Fruit fly (Drosophila melanogaster) whole organism, adult: Measurements from ENCODE around the gene vsg.

Experiments used
- CG11617 ChIP-seq: fragments of 200-800 bp; sonication (Bioruptor generic); optimal IDR thresholded peaks from 2 replicates; lab custom pipeline; 2017; ENCODE audit warnings: mild to moderate bottlenecking, missing biosample characterization, missing genetic modification reagents, missing genetic modification characterization
- CG12768 ChIP-seq: fragments of 200-800 bp; sonication (Bioruptor generic); optimal IDR thresholded peaks from 2 replicates; lab custom pipeline; 2017; ENCODE audit warnings: missing biosample characterization, missing genetic modification characterization, mild to moderate bottlenecking, moderate library complexity, missing genetic modification reagents
- CG1620 ChIP-seq: fragments of 200-800 bp; sonication (Bioruptor generic); optimal IDR thresholded peaks from 2 replicates; lab custom pipeline; 2016; ENCODE audit warnings: missing biosample characterization, missing genetic modification characterization
- CG33017 ChIP-seq: fragments of 200-800 bp; sonication (Bioruptor generic); optimal IDR thresholded peaks from 2 replicates; lab custom pipeline; 2018; ENCODE audit warnings: missing biosample characterization, mild to moderate bottlenecking, missing genetic modification characterization, moderate library complexity
- CG5204 ChIP-seq: fragments of 200-800 bp; sonication (Bioruptor generic); optimal IDR thresholded peaks from 2 replicates; lab custom pipeline; 2016; ENCODE audit warnings: missing biosample characterization, missing genetic modification characterization
- CG7045 ChIP-seq: fragments of 200-800 bp; sonication (Bioruptor generic); optimal IDR thresholded peaks from 2 replicates; lab custom pipeline; 2017; ENCODE audit warnings: missing biosample characterization, mild to moderate bottlenecking, missing genetic modification characterization
- CG7101 ChIP-seq: fragments of 200-800 bp; sonication (Bioruptor generic); optimal IDR thresholded peaks from 2 replicates; lab custom pipeline; 2018; ENCODE audit warnings: missing biosample characterization, mild to moderate bottlenecking, missing genetic modification characterization, moderate library complexity
- Clk ChIP-seq: fragments of 200-800 bp; sonication (Bioruptor generic); optimal IDR thresholded peaks from 2 replicates; lab custom pipeline; 2017; ENCODE audit warnings: missing biosample characterization, missing genetic modification characterization
- Crg-1 ChIP-seq: fragments of 200-800 bp; sonication (Bioruptor generic); optimal IDR thresholded peaks from 2 replicates; lab custom pipeline; 2016; ENCODE audit warnings: missing biosample characterization, missing genetic modification characterization
- Mnt ChIP-seq: fragments of 200-800 bp; sonication (Bioruptor generic); optimal IDR thresholded peaks from 2 replicates; lab custom pipeline; 2016; ENCODE audit warnings: missing biosample characterization, mild to moderate bottlenecking, missing genetic modification characterization
- bab1 ChIP-seq: fragments of 200-800 bp; sonication (Bioruptor generic); optimal IDR thresholded peaks from 3 replicates; lab custom pipeline; 2019; ENCODE audit warnings: missing biosample characterization, mild to moderate bottlenecking, missing genetic modification characterization, moderate library complexity
- cnc ChIP-seq, 2 experiments: fragments of >200 bp; optimal IDR thresholded peaks; 2 replicates each; lab custom pipeline; 2017
- kay ChIP-seq: fragments of 200-800 bp; sonication (Bioruptor generic); peaks from one replicate; lab custom pipeline; 2016; ENCODE audit warnings: missing biosample characterization, missing genetic modification characterization, borderline replicate concordance
- ovo ChIP-seq: fragments of 200-800 bp; sonication (Bioruptor generic); optimal IDR thresholded peaks from 2 replicates; lab custom pipeline; 2016; ENCODE audit warnings: missing biosample characterization, missing genetic modification characterization
- pad ChIP-seq: fragments of 200-800 bp; sonication (Bioruptor generic); optimal IDR thresholded peaks from 3 replicates; lab custom pipeline; 2017; ENCODE audit warnings: missing biosample characterization, missing genetic modification characterization, mild to moderate bottlenecking, moderate library complexity, missing genetic modification reagents
- tj ChIP-seq: fragments of 200-800 bp; sonication (Bioruptor generic); optimal IDR thresholded peaks from 3 replicates; lab custom pipeline; 2017; ENCODE audit warnings: missing biosample characterization, mild to moderate bottlenecking, missing genetic modification characterization, moderate library complexity
- toe ChIP-seq: fragments of 200-800 bp; sonication (Bioruptor generic); optimal IDR thresholded peaks from 2 replicates; lab custom pipeline; 2016; ENCODE audit warnings: missing biosample characterization, missing genetic modification characterization

The vsg gene

dm6 chr3L:9764915-9765709, 51.0 kb downstream of the vsg start:
- TF ChIP-seq ovo (GFP tag; lab: Kevin White, UChicago) = no peak
- no peak for TF ChIP-seq pad (GFP tag; lab: Kevin White, UChicago)
- TF ChIP-seq CG7101 = no peak
- TF ChIP-seq tj (GFP tag; lab: Kevin White, UChicago) = no peak
- no peak for TF ChIP-seq CG5204

dm6 chr3L:9765710-9766005, 51.5 kb downstream of the vsg start:
- TF ChIP-seq cnc (optimal IDR thresholded peaks at IDR 0.05; lab: Kevin White, UChicago) (no peak), tj (GFP tag; lab: Kevin White, UChicago) (no peak)

- TF ChIP-seq tj (GFP tag; lab: Kevin White, UChicago) (no peak), CG33017 (tag; lab: Kevin White, UChicago) (no peak), kay (GFP tag; lab: Kevin White, UChicago) (no peak), CG7101 (no peak), cnc (optimal IDR thresholded peaks at IDR 0.05; lab: Kevin White, UChicago) (no peak), toe (no peak), Clk (GFP tag; lab: Kevin White, UChicago) (no peak), CG11617 (GFP tag; lab: Kevin White, UChicago) (no peak), ovo (GFP tag; lab: Kevin White, UChicago) (no peak), Crg-1 (GFP tag; lab: Kevin White, UChicago) (no peak), bab1 (GFP tag; lab: Kevin White, UChicago) (no peak), CG7045 (GFP tag; lab: Kevin White, UChicago) (no peak), CG12768 (GFP tag; lab: Kevin White, UChicago) (no peak), CG5204 (no peak), Mnt (GFP tag; lab: Kevin White, UChicago) (no peak), CG1620 (no peak)
Measured at dm6 chr3L:9766364-9766763, 52.2 kb downstream of the vsg start.
